Worm (Caenorhabditis elegans) whole organism, L4/young adult: ENCODE measurements around the gene ints-6.
"Not testable (repeated sequence)": the region's sequence is repeated elsewhere in the genome, so short reads cannot be mapped to it uniquely, and the experiment has no call there.

Experiments
- W03F9.2 ChIP-seq: fragments of 150-350 bp; optimal IDR thresholded peaks from 2 replicates; lab custom pipeline; 2014; ENCODE audit warnings: missing biosample characterization, missing genetic modification characterization
- dao-5 ChIP-seq: sonication (generic microtip); optimal IDR thresholded peaks from 2 replicates; lab custom pipeline; 2016; ENCODE audit warnings: missing genotype, missing genetic modification characterization, moderate library complexity, missing compliant biosample characterization
- him-1 ChIP-seq: sonication (generic microtip); optimal IDR thresholded peaks from 2 replicates; lab custom pipeline; 2016; ENCODE audit warnings: missing genotype, missing genetic modification reagents, missing genetic modification characterization, missing compliant biosample characterization

The ints-6 gene

DNA sequence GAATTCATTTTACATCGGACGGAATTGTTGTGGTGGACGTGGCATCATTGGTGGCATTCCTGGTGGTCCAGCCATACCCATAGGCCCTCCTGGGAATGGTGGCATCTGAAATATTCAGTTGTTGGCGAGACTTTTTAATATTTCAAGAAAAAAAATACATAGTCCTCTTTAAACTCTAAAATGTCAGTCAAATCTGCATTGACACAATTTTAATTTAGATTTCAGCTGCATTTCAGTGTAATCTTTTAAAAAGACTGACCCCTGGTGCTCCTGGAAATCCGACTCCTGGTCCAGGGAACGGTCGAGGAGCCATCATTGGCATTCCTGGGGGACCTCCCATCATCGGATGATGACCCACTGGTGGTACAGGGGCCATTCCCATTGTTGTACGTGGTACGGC, 4.6 kb upstream of the ints-6 start:
- no peak for TF ChIP-seq him-1 (tag; lab: Kevin White, UChicago)
- TF ChIP-seq W03F9.2 (tag; lab: Kevin White, UChicago): no peak
- TF ChIP-seq dao-5 (tag; lab: Kevin White, UChicago): no peak

DNA sequence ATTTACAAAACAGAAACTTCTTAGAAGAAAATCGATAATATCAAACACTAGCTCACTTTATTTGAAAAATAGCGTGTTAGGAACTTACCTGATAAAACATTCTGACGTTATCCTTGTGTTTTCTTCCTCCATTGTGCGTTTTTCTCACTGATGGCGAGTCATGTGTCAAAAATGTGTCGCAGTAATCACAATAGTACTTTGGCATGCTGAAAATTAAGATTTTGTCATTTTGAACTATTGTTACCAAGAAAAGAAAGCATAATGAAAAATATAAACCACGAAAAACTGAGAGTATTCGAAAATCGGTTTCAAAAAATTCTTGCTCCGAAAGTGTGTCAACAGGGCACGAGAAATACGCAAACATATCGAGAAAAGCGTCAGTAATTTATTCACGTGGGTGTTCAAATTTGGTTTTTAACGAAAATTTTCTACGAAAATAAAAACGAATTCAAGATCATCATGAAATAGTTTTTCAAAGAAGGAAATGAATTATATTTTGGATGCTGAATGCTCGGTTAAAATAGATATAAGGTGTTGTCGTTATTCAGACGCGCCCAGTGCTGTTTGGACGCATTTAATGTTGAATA, 3.8 kb upstream of the ints-6 start, which contains the start of gene snrp-3:
Gene snrp-3 (minus strand): TSS at position 206 of the 587 bp plus-strand sequence.
- no peak for TF ChIP-seq dao-5 (tag; lab: Kevin White, UChicago)
- peak; percentile 85 for TF ChIP-seq W03F9.2 (tag; lab: Kevin White, UChicago)

ce11 chrIV:8697436-8697835, 5.9 kb downstream of the ints-6 start, which contains the start of gene ttll-11:
TSS of gene ttll-11 (plus strand) at chrIV:8697736.
- TF ChIP-seq him-1 (tag; lab: Kevin White, UChicago) (no peak), dao-5 (tag; lab: Kevin White, UChicago) (no peak), W03F9.2 (tag; lab: Kevin White, UChicago) (no peak)

DNA sequence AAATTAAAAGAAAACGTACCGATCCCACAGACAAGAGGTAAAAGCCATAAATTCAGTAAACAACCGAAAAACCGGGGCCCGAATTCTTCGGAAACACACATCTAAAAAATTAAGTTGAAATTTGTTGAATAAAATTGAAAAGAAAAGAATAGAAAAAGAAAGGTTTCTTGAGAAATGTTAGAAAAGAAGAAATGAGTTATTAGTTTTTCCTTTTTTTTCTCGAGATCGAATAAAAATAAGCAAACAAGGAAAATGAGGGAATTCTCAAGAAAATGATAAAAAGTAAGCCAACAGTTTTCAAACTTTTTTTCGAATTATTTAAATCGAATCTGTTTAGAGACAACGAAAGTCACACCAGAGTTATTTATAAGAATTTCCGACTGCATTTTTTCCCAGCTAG, 14.0 kb downstream of the ints-6 start, which contains the start of gene H23L24.4:
Gene H23L24.4 (minus strand): TSS at position 101 of the 400 bp plus-strand sequence.
- TF ChIP-seq W03F9.2 (tag; lab: Kevin White, UChicago) (no peak), him-1 (tag; lab: Kevin White, UChicago) (no peak), dao-5 (tag; lab: Kevin White, UChicago) (no peak)

ce11 chrIV:8708046-8708445, 16.5 kb downstream of the ints-6 start:
- no peak for TF ChIP-seq him-1 (tag; lab: Kevin White, UChicago)
- TF ChIP-seq dao-5 (tag; lab: Kevin White, UChicago): no peak
- no peak for TF ChIP-seq W03F9.2 (tag; lab: Kevin White, UChicago)

DNA sequence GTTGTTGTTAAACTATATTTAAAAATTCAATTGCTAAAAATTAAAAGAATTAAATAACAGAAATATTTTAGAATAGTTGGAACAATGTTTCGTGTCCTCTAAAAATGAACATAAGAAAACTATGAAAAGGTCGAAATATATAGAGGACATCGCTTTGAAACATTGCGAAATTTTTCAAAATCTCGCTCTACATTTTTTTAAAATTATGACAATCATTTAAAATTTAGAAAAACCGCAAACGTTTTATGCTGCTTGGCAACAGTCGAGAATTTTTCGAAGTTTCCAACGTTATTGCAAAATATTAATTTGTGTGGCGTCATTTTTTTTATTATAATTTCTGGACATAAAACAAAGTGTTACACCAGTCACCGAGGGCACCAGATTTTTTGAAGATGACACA, 23.5 kb downstream of the ints-6 start, which contains the start of the genes parg-2 and ipla-5:
Gene parg-2 (minus strand): TSS at position 101 of the 400 bp plus-strand sequence.
Gene ipla-5 (plus strand): TSS at position 216 of the 400 bp plus-strand sequence.
- TF ChIP-seq dao-5, W03F9.2, him-1 (tag; lab: Kevin White, UChicago): not testable (repeated sequence)

ce11 chrIV:8718153-8718552, 26.6 kb downstream of the ints-6 start, which contains the start of gene H23L24.1:
TSS of gene H23L24.1 (plus strand) at chrIV:8718453.
- TF ChIP-seq W03F9.2 (tag; lab: Kevin White, UChicago) (no peak), him-1 (tag; lab: Kevin White, UChicago) (no peak), dao-5 (tag; lab: Kevin White, UChicago) (no peak)

ce11 chrIV:8722801-8723200, 31.3 kb downstream of the ints-6 start:
- TF ChIP-seq dao-5 (tag; lab: Kevin White, UChicago) (no peak), W03F9.2 (tag; lab: Kevin White, UChicago) (no peak), him-1 (tag; lab: Kevin White, UChicago) (no peak)

DNA sequence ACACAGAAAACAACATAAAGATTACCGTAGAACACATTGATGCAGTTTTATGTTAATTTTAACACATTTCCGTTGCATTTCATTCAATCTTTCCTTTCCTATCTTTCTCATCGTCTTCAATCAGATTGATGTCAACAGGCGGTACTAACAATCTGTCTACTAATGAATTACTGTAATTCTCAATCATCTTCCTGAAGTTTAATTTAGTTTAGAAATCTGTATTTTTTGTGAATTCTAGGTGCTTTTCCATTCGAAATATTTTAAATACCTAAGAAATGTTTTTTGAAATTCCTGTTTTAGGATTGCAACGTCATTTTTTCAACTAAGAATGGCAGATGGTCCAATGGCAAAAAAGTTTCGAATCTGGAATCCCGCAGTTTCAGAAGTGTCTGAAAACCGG, 32.2 kb downstream of the ints-6 start, which contains the start of gene F21D5.9:
Gene F21D5.9 (plus strand): TSS at position 301 of the 400 bp plus-strand sequence.
- no peak for TF ChIP-seq W03F9.2 (tag; lab: Kevin White, UChicago)
- no peak for TF ChIP-seq him-1 (tag; lab: Kevin White, UChicago)
- TF ChIP-seq dao-5 (tag; lab: Kevin White, UChicago): no peak

DNA sequence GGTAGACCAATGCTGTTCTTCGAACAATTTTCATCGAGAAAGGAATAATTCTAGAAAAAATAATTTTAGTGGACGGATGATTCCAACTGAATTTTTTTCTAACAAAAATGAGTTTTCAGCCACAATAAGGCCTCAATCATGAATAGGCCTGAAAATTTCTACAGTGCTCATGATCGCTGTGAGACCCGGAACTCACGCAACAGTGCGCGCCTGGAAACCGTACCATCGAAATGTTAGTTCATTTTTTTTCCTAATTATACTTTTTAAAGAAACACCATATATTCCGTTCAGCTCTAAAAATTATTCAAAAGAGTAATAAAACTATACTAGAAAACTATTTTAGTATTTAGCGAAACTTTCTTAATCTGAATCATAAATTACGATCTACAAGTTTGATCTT, 33.4 kb downstream of the ints-6 start:
- no peak for TF ChIP-seq dao-5 (tag; lab: Kevin White, UChicago)

ce11 chrIV:8725345-8725744, 33.8 kb downstream of the ints-6 start, which contains the start of gene pgm-3:
TSS of gene pgm-3 (plus strand) at chrIV:8725722.
- TF ChIP-seq W03F9.2 (tag; lab: Kevin White, UChicago) (no peak), dao-5 (tag; lab: Kevin White, UChicago) (no peak), him-1 (tag; lab: Kevin White, UChicago) (no peak)

DNA sequence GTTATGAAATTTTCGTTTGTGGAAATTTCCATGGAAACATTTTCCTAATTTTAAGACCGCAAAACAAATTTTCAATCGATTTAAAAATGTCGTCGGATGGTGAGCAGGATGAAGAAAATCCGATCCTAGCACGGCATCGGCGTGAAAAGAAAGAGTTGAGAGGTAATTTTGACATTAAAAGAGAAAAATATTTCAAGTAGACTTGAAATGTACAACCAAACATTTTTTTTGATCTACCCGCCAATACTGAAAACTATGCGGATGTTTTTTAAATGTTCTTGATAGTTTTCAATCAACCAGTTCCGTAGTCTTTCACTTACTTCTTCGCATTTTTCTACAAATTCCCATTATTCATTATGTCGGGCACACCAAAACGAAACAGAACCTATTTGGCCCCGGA, 36.6 kb downstream of the ints-6 start, which contains the start of gene otub-3:
Gene otub-3 (plus strand): TSS at position 56 of the 400 bp plus-strand sequence.
- no peak for TF ChIP-seq him-1 (tag; lab: Kevin White, UChicago)
- no peak for TF ChIP-seq W03F9.2 (tag; lab: Kevin White, UChicago)
- no peak for TF ChIP-seq dao-5 (tag; lab: Kevin White, UChicago)

- TF ChIP-seq him-1 (tag; lab: Kevin White, UChicago) (no peak), W03F9.2 (tag; lab: Kevin White, UChicago) (no peak), dao-5 (tag; lab: Kevin White, UChicago) (no peak)
Observed at ce11 chrIV:8729636-8730035, 38.1 kb downstream of the ints-6 start.

- TF ChIP-seq him-1 (tag; lab: Kevin White, UChicago) (no peak), W03F9.2 (tag; lab: Kevin White, UChicago) (no peak), dao-5 (tag; lab: Kevin White, UChicago) (no peak)
Observed at ce11 chrIV:8730469-8730868, 38.9 kb downstream of the ints-6 start, which contains the start of gene F21D5.3. TSS of gene F21D5.3 (plus strand) at chrIV:8730815.
